Fruit fly (Drosophila melanogaster) whole organism, larva: Measurements from ENCODE around the gene Mvl.
A peak's percentile ranks its signal among the peaks of the same experiment; 100 is the strongest.

ENCODE experiments used
- noc ChIP-seq: fragments of 200-800 bp; sonication (Bioruptor generic); optimal IDR thresholded peaks from 3 replicates; lab custom pipeline; 2019; ENCODE audit warnings: missing biosample characterization, mild to moderate bottlenecking, missing genetic modification characterization, moderate library complexity

The Mvl gene

dm6 chr3R:21060430-21061245 is at the start of gene Mvl:
Gene Mvl (minus strand): TSS chr3R:21060800.
- peak; percentile 21 for TF ChIP-seq noc (tag; lab: Kevin White, UChicago)

- TF ChIP-seq noc (tag; lab: Kevin White, UChicago) = no peak
Measured at dm6 chr3R:21109712-21110111, 49.1 kb upstream of the Mvl start.

DNA sequence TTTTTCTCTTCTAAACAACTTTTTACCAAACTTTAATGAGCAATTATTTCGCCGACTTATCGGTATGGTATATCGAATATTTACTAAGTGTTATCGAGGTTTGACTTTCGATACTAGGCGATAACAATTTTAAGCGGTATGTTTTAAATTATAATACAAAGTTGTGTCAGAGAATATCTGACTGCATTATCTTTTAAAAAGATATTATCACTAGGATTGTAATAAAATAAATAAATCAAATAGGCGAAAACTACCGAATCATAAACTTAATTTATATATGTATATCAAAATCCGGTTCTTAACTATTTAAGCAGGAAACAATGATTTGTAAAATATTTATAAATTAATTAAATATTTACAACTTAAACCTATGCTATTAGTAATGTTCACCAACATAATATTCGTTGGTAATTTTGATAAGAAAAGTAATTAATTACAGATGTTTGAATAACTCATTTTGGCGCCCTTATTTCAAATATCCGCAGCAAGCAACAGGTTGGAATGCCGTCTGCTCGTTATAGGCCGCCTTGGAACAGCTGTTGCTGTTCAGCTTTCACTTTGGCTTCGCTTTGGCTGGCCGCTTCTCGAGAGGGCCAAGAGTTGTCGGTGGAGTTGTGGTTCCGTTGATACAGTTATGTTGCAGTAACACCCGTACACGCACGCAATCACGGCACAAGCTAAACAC is 47.4 kb upstream of the Mvl start, which contains the start of the genes Sec15 and rtet:
Sec15 (minus strand) TSS at position 66 of the 685 bp plus-strand sequence.
rtet (plus strand) TSS at position 540 of the 685 bp plus-strand sequence.
- no peak for TF ChIP-seq noc (tag; lab: Kevin White, UChicago)

DNA sequence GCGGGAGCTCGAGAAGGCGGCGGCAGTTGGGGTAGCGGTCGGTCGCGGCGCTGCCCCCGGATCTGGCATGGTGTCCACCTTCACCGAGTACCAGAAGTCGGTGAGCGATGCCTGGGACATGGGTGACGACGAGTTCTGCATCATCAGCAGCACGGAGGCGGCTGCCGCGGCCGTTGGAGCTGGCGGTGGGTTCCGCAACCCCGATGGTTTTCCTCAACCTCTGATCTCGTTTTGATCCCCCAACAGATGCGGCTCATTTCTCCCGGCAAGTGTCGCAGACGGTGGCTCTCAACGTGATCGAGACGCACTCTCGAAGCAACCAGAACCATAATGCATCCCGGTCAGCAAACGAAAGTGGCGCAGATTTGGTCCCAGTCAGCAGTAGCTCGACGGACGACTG is 41.9 kb upstream of the Mvl start:
- TF ChIP-seq noc (tag; lab: Kevin White, UChicago) = no peak

DNA sequence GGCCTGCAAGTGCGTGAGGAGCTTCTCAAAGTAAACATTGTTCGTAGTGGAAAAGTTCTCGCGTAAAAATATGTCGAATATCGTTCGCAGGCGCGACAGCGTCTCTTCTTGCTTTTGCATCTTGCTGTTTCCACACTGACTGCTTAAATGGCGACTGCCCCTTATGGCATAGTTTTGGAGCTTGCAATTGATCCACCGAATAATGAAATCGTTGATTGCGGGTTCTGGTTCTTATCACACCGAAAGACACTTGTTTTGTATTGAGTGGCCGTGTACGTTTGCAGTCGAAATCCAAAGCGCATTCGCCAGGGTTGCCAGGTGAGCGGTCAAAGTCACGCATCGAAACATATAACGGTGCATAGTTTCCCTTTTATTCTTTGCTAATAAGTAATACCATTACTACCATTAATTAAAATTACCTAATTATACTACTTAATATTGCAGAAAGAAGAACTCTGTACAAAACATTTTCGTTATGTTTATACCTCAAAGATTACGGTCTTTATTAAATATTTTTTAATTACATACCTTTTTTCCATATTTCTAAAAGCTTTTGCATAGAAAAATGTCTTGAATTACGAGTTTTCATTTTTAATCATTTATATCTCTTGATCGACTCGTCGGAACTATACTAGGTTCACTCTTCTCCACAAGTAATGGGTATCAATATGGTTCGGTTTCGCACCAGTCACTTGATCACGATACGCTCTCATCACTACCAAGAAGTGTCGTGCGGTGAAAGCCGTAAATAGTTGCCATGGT is 41.0 kb upstream of the Mvl start, which contains the start of the genes CG7044 and Tbc1d22:
CG7044 (minus strand) TSS at position 266 of the 762 bp plus-strand sequence.
Tbc1d22 (plus strand) TSS at position 747 of the 762 bp plus-strand sequence.
- TF ChIP-seq noc (tag; lab: Kevin White, UChicago) = no peak

DNA sequence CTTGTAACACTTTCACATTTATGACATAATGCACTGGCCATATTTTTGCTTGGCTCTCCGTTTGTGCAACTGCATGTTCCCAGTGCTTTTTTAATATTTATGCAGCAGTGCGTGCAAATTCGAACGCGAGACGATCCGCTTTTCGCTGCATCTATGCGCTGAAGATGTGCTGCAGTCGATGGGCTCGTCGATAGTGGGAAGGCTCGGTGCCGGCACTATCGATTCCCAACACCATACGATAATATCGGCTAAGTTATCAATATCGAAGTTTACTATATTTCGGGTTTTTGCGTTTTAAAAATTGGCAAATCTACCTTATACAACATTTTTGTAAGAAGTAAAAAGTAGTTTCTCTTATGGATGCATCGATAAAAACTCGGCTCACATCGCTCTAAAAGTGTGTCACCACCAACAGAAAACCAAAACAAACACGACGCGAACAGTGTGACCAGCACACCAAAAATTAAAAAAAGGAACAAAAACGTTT is 37.1 kb upstream of the Mvl start, which contains the start of gene RhoGAP93B:
RhoGAP93B (minus strand) TSS at position 197 of the 487 bp plus-strand sequence.
- peak; percentile 83 for TF ChIP-seq noc (tag; lab: Kevin White, UChicago)

dm6 chr3R:21097160-21097559 is 36.6 kb upstream of the Mvl start:
- no peak for TF ChIP-seq noc (tag; lab: Kevin White, UChicago)

DNA sequence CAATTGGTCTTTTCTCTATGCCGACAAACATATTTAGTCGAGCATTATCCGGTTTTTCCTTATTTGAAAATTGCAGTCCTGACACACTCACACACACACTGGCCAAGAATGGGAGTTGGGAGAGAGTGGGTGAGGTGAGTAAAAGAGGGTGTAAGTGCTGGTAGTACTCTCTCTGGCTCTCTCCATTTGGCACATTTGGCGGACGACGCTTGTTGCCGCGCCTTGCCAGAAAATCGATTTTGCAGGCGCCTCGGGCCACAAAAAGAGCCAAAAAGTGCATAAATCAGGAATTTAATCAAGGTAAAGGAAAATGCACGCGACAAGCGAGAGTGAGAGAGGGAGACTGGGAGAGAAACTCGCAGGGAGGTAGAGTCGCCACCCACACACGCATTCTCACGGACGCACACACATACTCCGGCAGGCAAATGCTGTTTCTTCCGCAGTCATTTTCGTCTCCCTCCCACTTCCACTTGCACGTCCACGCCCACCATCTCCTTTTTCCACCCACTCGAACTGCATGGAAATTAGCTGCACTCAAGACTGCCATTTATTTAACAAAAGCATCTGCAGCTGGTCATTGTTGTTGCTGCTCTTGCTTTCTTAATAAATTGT is 36.0 kb upstream of the Mvl start:
- TF ChIP-seq noc (tag; lab: Kevin White, UChicago) = no peak

dm6 chr3R:21094292-21094691 is 33.7 kb upstream of the Mvl start:
- TF ChIP-seq noc (tag; lab: Kevin White, UChicago) = no peak

dm6 chr3R:21092829-21093228 is 32.2 kb upstream of the Mvl start:
- TF ChIP-seq noc (tag; lab: Kevin White, UChicago) = no peak

DNA sequence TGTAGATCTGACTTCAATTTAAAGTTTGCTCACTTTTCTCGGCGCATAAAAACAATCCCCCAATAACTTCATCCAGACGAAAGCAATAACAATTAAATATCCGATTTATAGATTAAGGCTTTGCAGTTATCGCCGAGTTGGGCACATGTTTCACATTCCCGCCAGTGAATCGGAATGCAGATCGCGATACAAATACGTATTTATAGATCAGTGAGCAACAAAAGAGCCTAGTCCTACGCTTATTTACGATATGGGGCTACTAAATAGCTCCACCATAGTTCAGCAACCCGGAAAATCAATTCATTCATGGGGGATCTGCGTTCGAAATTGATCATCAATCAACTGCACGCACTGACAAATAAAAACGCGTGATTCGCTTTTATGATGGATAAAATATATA is 31.4 kb upstream of the Mvl start:
- TF ChIP-seq noc (tag; lab: Kevin White, UChicago) = no peak

dm6 chr3R:21091500-21091899 is 30.9 kb upstream of the Mvl start:
- no peak for TF ChIP-seq noc (tag; lab: Kevin White, UChicago)

dm6 chr3R:21090230-21091021 is 29.8 kb upstream of the Mvl start:
- TF ChIP-seq noc (tag; lab: Kevin White, UChicago) = no peak

DNA sequence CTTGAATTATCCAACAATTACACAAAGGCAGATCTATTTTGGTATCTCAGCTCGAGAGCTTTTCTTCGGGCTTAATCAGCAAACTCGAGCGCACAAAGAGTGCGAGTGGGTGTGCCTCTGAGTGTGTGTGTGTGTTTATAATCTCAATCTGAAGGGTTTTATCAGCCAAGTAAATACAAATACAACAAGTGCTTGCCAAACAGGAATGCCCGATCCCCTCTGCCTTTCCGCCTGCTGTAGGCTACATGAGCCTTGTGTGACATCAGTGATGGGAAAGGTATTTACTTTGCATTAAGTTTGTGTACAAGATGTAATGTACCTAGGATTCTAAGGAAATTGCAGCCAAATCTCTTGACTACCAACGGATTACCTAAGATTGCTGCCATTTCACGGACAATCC is 28.8 kb upstream of the Mvl start:
- no peak for TF ChIP-seq noc (tag; lab: Kevin White, UChicago)
